Fruit fly (Drosophila melanogaster) S2 (cell line): ENCODE results near the gene CG11601.

Source experiments
- CG8478 ChIP-seq: fragments of >200 bp; optimal IDR thresholded peaks from 2 replicates; lab custom pipeline; 2018
- CTCF ChIP-seq, 2 experiments: fragments of >200 bp; optimal IDR thresholded peaks; 2 replicates each; lab custom pipeline; 2018

- no peak for TF ChIP-seq CG8478 (lab: Kevin White, UChicago)
- TF ChIP-seq CTCF (optimal IDR thresholded peaks at IDR 0.05; lab: Kevin White, UChicago): no peak
Measured at dm6 chr2L:273603-274002, 9.5 kb downstream of the CG11601 start, which contains the start of the genes mbm and CG11555.
